Worm (Caenorhabditis elegans): ENCODE results near the gene C28H8.7.

Gene C28H8.7

DNA sequence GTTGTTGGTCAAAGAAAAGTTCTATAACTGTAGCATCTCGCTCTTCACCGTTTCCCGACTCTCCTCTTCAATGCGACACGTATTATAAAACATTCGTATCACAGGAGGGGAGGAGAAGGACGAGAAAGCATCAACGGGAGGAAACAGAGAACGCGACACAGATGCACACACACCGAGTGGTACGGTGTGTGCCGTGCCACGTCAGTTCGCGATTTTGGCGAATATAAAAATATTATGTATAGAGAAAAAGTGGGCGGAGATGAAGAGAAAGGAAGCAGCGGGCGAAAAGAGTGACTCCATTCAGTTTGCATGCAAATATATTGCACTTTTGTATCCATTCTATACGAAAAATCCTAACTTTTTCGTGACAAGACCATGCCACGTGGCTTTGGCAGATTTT, 27.9 kb upstream of the C28H8.7 start:
- TF ChIP-seq blmp-1 (tag; optimal IDR thresholded peaks at IDR 0.05) (no peak), snpc-4 (tag; optimal IDR thresholded peaks at IDR 0.05) (no peak), elt-3 (tag; optimal IDR thresholded peaks at IDR 0.05) (no peak), lin-13 (tag; optimal IDR thresholded peaks at IDR 0.05) (no peak), sptf-1 (tag; optimal IDR thresholded peaks at IDR 0.05) (no peak), mab-5 (tag; optimal IDR thresholded peaks at IDR 0.05) (no peak), tbx-8 (GFP tag; optimal IDR thresholded peaks at IDR 0.05) (no peak), unc-120 (tag; optimal IDR thresholded peaks at IDR 0.05; ENCODE audit: poor library complexity, severe bottlenecking) (no peak), nhr-237 (tag; optimal IDR thresholded peaks at IDR 0.05) (no peak), sem-2 (GFP tag; optimal IDR thresholded peaks at IDR 0.05) (no peak), ces-1 (GFP tag; optimal IDR thresholded peaks at IDR 0.05) (no peak), lsy-2 (tag; optimal IDR thresholded peaks at IDR 0.05) (no peak), nhr-76 (tag; optimal IDR thresholded peaks at IDR 0.05) (no peak), ceh-39 (tag; optimal IDR thresholded peaks at IDR 0.05) (no peak), mls-2 (tag; optimal IDR thresholded peaks at IDR 0.05) (no peak), zip-8 (tag; optimal IDR thresholded peaks at IDR 0.05) (no peak), unc-39 (tag; optimal IDR thresholded peaks at IDR 0.05) (no peak), bed-3 (GFP tag; optimal IDR thresholded peaks at IDR 0.05) (no peak), ham-2 (GFP tag; optimal IDR thresholded peaks at IDR 0.05) (no peak), unc-62 (GFP tag; optimal IDR thresholded peaks at IDR 0.05) (no peak)

DNA sequence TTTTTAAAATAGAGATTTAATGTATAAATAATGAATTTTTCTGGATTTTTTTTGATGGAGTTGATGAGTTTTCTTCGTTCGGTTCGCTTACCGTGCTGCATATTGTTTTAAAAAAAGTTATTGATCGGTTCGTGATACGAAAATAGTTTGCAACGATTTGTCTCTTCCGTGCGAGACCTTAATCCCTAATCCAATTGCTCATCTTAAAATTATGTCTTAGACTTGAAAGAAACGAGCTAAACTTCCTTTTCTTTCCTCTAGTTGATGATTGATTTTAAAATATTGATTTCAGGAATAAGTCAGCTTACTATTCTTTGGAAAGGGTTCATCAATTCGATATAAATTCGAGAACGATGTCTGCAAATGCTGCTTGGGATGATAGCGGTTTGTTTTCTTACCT, 21.6 kb upstream of the C28H8.7 start, which contains the start of gene C28H8.3:
Gene C28H8.3, plus strand, starts transcription at position 293 of the 400 bp plus-strand sequence.
- TF ChIP-seq nhr-12 (tag; optimal IDR thresholded peaks at IDR 0.05) (no peak), M03D4.4 (tag; optimal IDR thresholded peaks at IDR 0.05) (no peak), ceh-83 (GFP tag; optimal IDR thresholded peaks at IDR 0.05) (no peak), nhr-2 (tag; optimal IDR thresholded peaks at IDR 0.05) (no peak), mep-1 (tag; optimal IDR thresholded peaks at IDR 0.05) (no peak), hlh-1 (tag; optimal IDR thresholded peaks at IDR 0.05) (no peak)

DNA sequence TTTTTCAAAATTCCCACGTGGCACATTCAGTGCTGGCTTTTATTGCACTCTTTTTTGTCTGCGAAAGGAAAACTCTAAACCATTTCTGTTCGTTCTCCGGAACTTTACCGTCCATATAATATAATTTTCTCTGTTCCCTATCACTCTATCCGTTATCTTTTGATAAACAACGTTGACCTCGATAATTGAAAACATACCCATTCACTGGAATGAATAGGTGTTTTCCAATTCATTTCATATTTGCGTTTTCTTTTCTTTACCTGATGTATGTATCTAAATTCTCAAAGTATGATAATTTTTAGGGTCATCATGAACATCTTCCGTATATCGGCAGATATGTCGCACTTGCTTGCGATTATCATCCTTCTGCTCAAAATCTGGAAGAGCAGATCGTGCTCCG, 20.0 kb upstream of the C28H8.7 start, which contains the start of gene erd-2.2:
Gene erd-2.2, plus strand, starts transcription at position 301 of the 400 bp plus-strand sequence.
- TF ChIP-seq cnd-1 (tag; optimal IDR thresholded peaks at IDR 0.05) (no peak), flh-1 (GFP tag; optimal IDR thresholded peaks at IDR 0.05) (no peak), M03D4.4 (tag; optimal IDR thresholded peaks at IDR 0.05) (no peak), ztf-11 (tag; optimal IDR thresholded peaks at IDR 0.05) (no peak), mep-1 (tag; optimal IDR thresholded peaks at IDR 0.05) (no peak), ceh-39 (tag; optimal IDR thresholded peaks at IDR 0.05) (no peak), lsy-2 (tag; optimal IDR thresholded peaks at IDR 0.05) (no peak), mls-2 (tag; optimal IDR thresholded peaks at IDR 0.05) (no peak), elt-3 (tag; optimal IDR thresholded peaks at IDR 0.05) (no peak), unc-120 (tag; optimal IDR thresholded peaks at IDR 0.05; ENCODE audit: poor library complexity, severe bottlenecking) (no peak), nhr-76 (tag; optimal IDR thresholded peaks at IDR 0.05) (no peak), unc-62 (GFP tag; optimal IDR thresholded peaks at IDR 0.05) (no peak), snpc-4 (tag; optimal IDR thresholded peaks at IDR 0.05) (no peak), tbx-8 (GFP tag; optimal IDR thresholded peaks at IDR 0.05) (no peak), ceh-83 (GFP tag; optimal IDR thresholded peaks at IDR 0.05) (no peak)

ce11 chrIII:5906059-5906458, 19.3 kb upstream of the C28H8.7 start, which contains the start of gene dpff-1:
TSS of gene dpff-1 (minus strand) at chrIII:5906346.
- no peak for TF ChIP-seq mls-2 (tag; optimal IDR thresholded peaks at IDR 0.05)
- TF ChIP-seq lin-13 (tag; optimal IDR thresholded peaks at IDR 0.05), result peak; percentile 27
- no peak for TF ChIP-seq sptf-1 (tag; optimal IDR thresholded peaks at IDR 0.05)
- TF ChIP-seq nhr-28 (tag; optimal IDR thresholded peaks at IDR 0.05), result no peak
- no peak for TF ChIP-seq nhr-12 (tag; optimal IDR thresholded peaks at IDR 0.05)
- peak; percentile 7 for TF ChIP-seq cnd-1 (tag; optimal IDR thresholded peaks at IDR 0.05)
- TF ChIP-seq hlh-1 (tag; optimal IDR thresholded peaks at IDR 0.05), result peak; percentile 70
- no peak for TF ChIP-seq snpc-4 (tag; optimal IDR thresholded peaks at IDR 0.05)
- TF ChIP-seq ceh-43 (GFP tag; optimal IDR thresholded peaks at IDR 0.05), result peak; percentile 50
- no peak for TF ChIP-seq unc-120 (tag; optimal IDR thresholded peaks at IDR 0.05; ENCODE audit: poor library complexity, severe bottlenecking)
- TF ChIP-seq mep-1 (tag; optimal IDR thresholded peaks at IDR 0.05), result peak; percentile 2
- TF ChIP-seq flh-1 (GFP tag; optimal IDR thresholded peaks at IDR 0.05), result no peak
- TF ChIP-seq pha-4 (tag; optimal IDR thresholded peaks at IDR 0.05), result peak; percentile 29
- peak; percentile 67 for TF ChIP-seq ceh-39 (tag; optimal IDR thresholded peaks at IDR 0.05)

- TF ChIP-seq ces-1 (GFP tag; optimal IDR thresholded peaks at IDR 0.05) (peak; percentile 82), lin-13 (tag; optimal IDR thresholded peaks at IDR 0.05) (no peak), nhr-28 (tag; optimal IDR thresholded peaks at IDR 0.05) (no peak), ham-2 (GFP tag; optimal IDR thresholded peaks at IDR 0.05) (no peak), M03D4.4 (tag; optimal IDR thresholded peaks at IDR 0.05) (no peak), pha-4 (tag; optimal IDR thresholded peaks at IDR 0.05) (no peak)
Observed at ce11 chrIII:5902558-5902957, 15.8 kb upstream of the C28H8.7 start.
